Worm (Caenorhabditis elegans): ENCODE measurements around the gene EGAP1.5.

DNA sequence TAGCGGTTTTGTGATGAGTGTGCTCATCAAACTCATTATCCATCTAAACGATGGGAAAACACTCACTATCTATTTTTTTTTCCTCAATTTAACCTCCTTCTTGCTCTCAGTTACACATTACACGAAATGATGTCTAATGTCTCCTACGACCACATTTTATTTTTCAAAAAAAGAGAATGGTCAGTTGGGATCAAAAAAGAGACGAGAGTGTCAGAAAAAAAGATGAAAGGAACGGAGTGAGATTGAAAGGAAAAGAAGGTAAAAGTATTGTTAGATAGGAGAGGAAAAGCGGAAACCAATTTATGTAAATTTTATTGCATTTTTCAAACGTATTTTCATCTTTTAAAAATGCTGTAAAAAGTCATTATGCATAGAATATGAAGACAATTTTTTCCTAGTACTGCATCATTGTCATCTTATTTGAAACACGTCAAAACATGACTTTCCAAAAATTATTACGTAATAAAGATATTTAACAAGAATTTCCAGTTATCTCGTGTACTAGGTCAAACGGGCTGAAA lies 2.7 kb downstream of the EGAP1.5 start:
- TF ChIP-seq B0310.2 (tag; optimal IDR thresholded peaks at IDR 0.05), result no peak
- TF ChIP-seq tbx-37 (GFP tag; conservative IDR thresholded peaks at IDR 0.05), result no peak
- TF ChIP-seq tra-4 (tag; optimal IDR thresholded peaks at IDR 0.05), result no peak
- TF ChIP-seq ama-1 (optimal IDR thresholded peaks at IDR 0.05), result no peak
- no peak for TF ChIP-seq hmbx-1 (tag; optimal IDR thresholded peaks at IDR 0.05)
- no peak for TF ChIP-seq hnd-1 (tag; optimal IDR thresholded peaks at IDR 0.05)
- TF ChIP-seq flt-1 (GFP tag; IDR thresholded peaks at IDR 0.05), result no peak
- TF ChIP-seq ceh-13 (GFP tag; optimal IDR thresholded peaks at IDR 0.05), result no peak
- TF ChIP-seq ceh-36 (tag; optimal IDR thresholded peaks at IDR 0.05), result no peak
- TF ChIP-seq hmg-4 (GFP tag; optimal IDR thresholded peaks at IDR 0.05), result no peak

All from whole organism, early embryonic.